Fruit fly (Drosophila melanogaster) whole organism, embryonic: ENCODE data around the gene CG6689.
A peak's percentile ranks its signal among the peaks of the same experiment; 100 is the strongest.

ENCODE experiments used
- Blimp-1 ChIP-seq: fragments of 200-800 bp; sonication (Bioruptor generic); optimal IDR thresholded peaks from 3 replicates; lab custom pipeline; 2018; ENCODE audit warnings: missing biosample characterization, missing genetic modification characterization, mild to moderate bottlenecking, moderate library complexity, missing genetic modification reagents
- CG10209 ChIP-seq: fragments of 200-800 bp; sonication (Bioruptor generic); optimal IDR thresholded peaks from 3 replicates; lab custom pipeline; 2017; ENCODE audit warnings: missing biosample characterization, mild to moderate bottlenecking, missing genetic modification characterization, missing genetic modification reagents
- CG14667 ChIP-seq: fragments of 200-800 bp; sonication (Bioruptor generic); IDR thresholded peaks from 2 replicates; pipeline ENCODE4 v1.3.6; 2022; ENCODE audit warnings: missing biosample characterization, missing genetic modification characterization
- CG16813 ChIP-seq: fragments of 200-800 bp; sonication (Bioruptor generic); IDR thresholded peaks from 3 replicates; pipeline ENCODE4 v1.3.6; 2022; ENCODE audit warnings: missing biosample characterization, missing genetic modification characterization; ENCODE audit not compliant: partially characterized antibody
- CG18262 ChIP-seq: fragments of 200-800 bp; optimal IDR thresholded peaks from 3 replicates; lab custom pipeline; 2019; ENCODE audit warnings: missing biosample characterization, mild to moderate bottlenecking, missing genetic modification characterization, moderate library complexity
- CG18599 ChIP-seq: fragments of 200-800 bp; sonication (Bioruptor generic); optimal IDR thresholded peaks from 3 replicates; lab custom pipeline; 2017; ENCODE audit warnings: missing biosample characterization, missing genetic modification characterization, mild to moderate bottlenecking, moderate library complexity, missing genetic modification reagents
- CG4360 ChIP-seq: fragments of 200-800 bp; sonication (Bioruptor generic); IDR thresholded peaks from 2 replicates; pipeline ENCODE4 v1.3.6; 2022; ENCODE audit warnings: missing biosample characterization, missing genetic modification characterization
- CG5180 ChIP-seq: fragments of 200-800 bp; sonication (Bioruptor generic); optimal IDR thresholded peaks from 3 replicates; lab custom pipeline; 2017; ENCODE audit warnings: missing biosample characterization, missing genetic modification characterization, mild to moderate bottlenecking, moderate library complexity, missing genetic modification reagents
- CG9215 ChIP-seq: fragments of 200-800 bp; sonication (Bioruptor generic); IDR thresholded peaks from 2 replicates; pipeline ENCODE4 v1.3.6; 2022; ENCODE audit warnings: missing biosample characterization, missing genetic modification characterization
- CG9876 ChIP-seq: fragments of 200-800 bp; sonication (Bioruptor generic); optimal IDR thresholded peaks from 2 replicates; lab custom pipeline; 2016; ENCODE audit warnings: missing biosample characterization, missing genetic modification characterization
- D19A ChIP-seq: fragments of 200-800 bp; optimal IDR thresholded peaks from 3 replicates; lab custom pipeline; 2019; ENCODE audit warnings: missing biosample characterization, mild to moderate bottlenecking, missing genetic modification characterization, moderate library complexity
- D19B ChIP-seq: fragments of 200-800 bp; sonication (Bioruptor generic); optimal IDR thresholded peaks from 2 replicates; lab custom pipeline; 2017; ENCODE audit warnings: missing biosample characterization, mild to moderate bottlenecking, missing genetic modification characterization
- Doc2 ChIP-seq: fragments of 200-800 bp; sonication (Bioruptor generic); IDR thresholded peaks from 2 replicates; pipeline ENCODE4 v1.3.6; 2022; ENCODE audit warnings: missing biosample characterization, missing genetic modification characterization
- Elba2 ChIP-seq: fragments of 200-800 bp; sonication (Bioruptor generic); optimal IDR thresholded peaks from 3 replicates; lab custom pipeline; 2016; ENCODE audit warnings: missing biosample characterization, missing genetic modification characterization
- HmgD ChIP-seq: fragments of 200-800 bp; sonication (Bioruptor generic); optimal IDR thresholded peaks from 3 replicates; lab custom pipeline; 2016; ENCODE audit warnings: missing biosample characterization, missing genetic modification characterization
- HmgZ ChIP-seq: fragments of 200-800 bp; sonication (Bioruptor generic); optimal IDR thresholded peaks from 2 replicates; lab custom pipeline; 2018; ENCODE audit warnings: missing biosample characterization, mild to moderate bottlenecking, missing genetic modification characterization
- Mad ChIP-seq: fragments of 200-800 bp; sonication (Bioruptor generic); optimal IDR thresholded peaks from 2 replicates; lab custom pipeline; 2016; ENCODE audit warnings: missing biosample characterization, missing genetic modification characterization
- Med ChIP-seq: fragments of 200-800 bp; sonication (Bioruptor generic); peaks from one replicate; lab custom pipeline; 2016; ENCODE audit warnings: missing biosample characterization, missing genetic modification characterization, mild to moderate bottlenecking, inconsistent platforms, moderate library complexity
- Mes4 ChIP-seq: fragments of 200-800 bp; sonication (Bioruptor generic); optimal IDR thresholded peaks from 2 replicates; lab custom pipeline; 2016; ENCODE audit warnings: missing biosample characterization, missing genetic modification characterization
- Mrtf ChIP-seq: fragments of 200-800 bp; sonication (Bioruptor generic); IDR thresholded peaks from 3 replicates; pipeline ENCODE4 v1.3.6; 2022; ENCODE audit warnings: missing biosample characterization, missing genetic modification characterization
- NFAT ChIP-seq: fragments of 200-800 bp; sonication (Bioruptor generic); IDR thresholded peaks from 2 replicates; pipeline ENCODE4 v1.3.6; 2022; ENCODE audit warnings: missing biosample characterization, missing genetic modification characterization
- Neu2 ChIP-seq: fragments of 200-800 bp; sonication (Bioruptor generic); optimal IDR thresholded peaks from 3 replicates; lab custom pipeline; 2016; ENCODE audit warnings: missing biosample characterization, missing genetic modification characterization, borderline replicate concordance
- Nf-YA ChIP-seq: fragments of 200-800 bp; sonication (Bioruptor generic); IDR thresholded peaks from 2 replicates; pipeline ENCODE4 v1.3.6; 2022; ENCODE audit warnings: missing biosample characterization, missing genetic modification characterization
- Nf-YC ChIP-seq: fragments of 200-800 bp; optimal IDR thresholded peaks from 3 replicates; lab custom pipeline; 2019; ENCODE audit warnings: missing biosample characterization, mild to moderate bottlenecking, missing genetic modification characterization, moderate library complexity
- Ravus ChIP-seq: fragments of 200-800 bp; sonication (Bioruptor generic); IDR thresholded peaks from 2 replicates; pipeline ENCODE4 v1.3.6; 2022; ENCODE audit warnings: missing biosample characterization, missing genetic modification characterization
- Sox102F ChIP-seq: fragments of 200-800 bp; sonication (Bioruptor generic); optimal IDR thresholded peaks from 2 replicates; lab custom pipeline; 2018; ENCODE audit warnings: missing biosample characterization, mild to moderate bottlenecking, missing genetic modification characterization, moderate library complexity
- ci ChIP-seq: fragments of 200-800 bp; sonication (Bioruptor generic); IDR thresholded peaks from 3 replicates; pipeline ENCODE4 v1.3.6; 2022; ENCODE audit warnings: missing biosample characterization, missing genetic modification characterization
- cwo ChIP-seq: fragments of 200-800 bp; sonication (Bioruptor generic); optimal IDR thresholded peaks from 3 replicates; lab custom pipeline; 2017; ENCODE audit warnings: missing biosample characterization, missing genetic modification characterization, mild to moderate bottlenecking, moderate library complexity, missing genetic modification reagents
- da ChIP-seq: fragments of 200-800 bp; sonication (Bioruptor generic); optimal IDR thresholded peaks from 2 replicates; lab custom pipeline; 2016; ENCODE audit warnings: missing biosample characterization, missing genetic modification characterization
- dati ChIP-seq: fragments of 200-800 bp; sonication (Bioruptor generic); IDR thresholded peaks from 2 replicates; pipeline ENCODE4 v1.3.6; 2022; ENCODE audit warnings: missing biosample characterization, missing genetic modification characterization
- esg ChIP-seq: fragments of 200-800 bp; sonication (Bioruptor generic); conservative IDR thresholded peaks from 2 replicates; pipeline ENCODE4 v1.3.6; 2022; ENCODE audit warnings: missing biosample characterization, missing genetic modification characterization
- fd102C ChIP-seq: fragments of 200-800 bp; sonication (Bioruptor generic); optimal IDR thresholded peaks from 2 replicates; lab custom pipeline; 2018; ENCODE audit warnings: missing biosample characterization, mild to moderate bottlenecking, missing genetic modification characterization, moderate library complexity
- fd64A ChIP-seq: fragments of 200-800 bp; sonication (Bioruptor generic); optimal IDR thresholded peaks from 3 replicates; lab custom pipeline; 2018; ENCODE audit warnings: missing biosample characterization, mild to moderate bottlenecking, missing genetic modification characterization
- grau ChIP-seq: fragments of 200-800 bp; optimal IDR thresholded peaks from 3 replicates; lab custom pipeline; 2019; ENCODE audit warnings: missing biosample characterization, mild to moderate bottlenecking, missing genetic modification characterization, moderate library complexity
- gro ChIP-seq: fragments of 200-800 bp; sonication (Bioruptor generic); optimal IDR thresholded peaks from 2 replicates; lab custom pipeline; 2016; ENCODE audit warnings: missing biosample characterization, missing genetic modification characterization
- her ChIP-seq: fragments of 200-800 bp; sonication (Bioruptor generic); optimal IDR thresholded peaks from 2 replicates; lab custom pipeline; 2016; ENCODE audit warnings: missing biosample characterization, missing genetic modification characterization
- inv ChIP-seq: fragments of 200-800 bp; sonication (Bioruptor generic); IDR thresholded peaks from 2 replicates; pipeline ENCODE4 v1.3.6; 2022; ENCODE audit warnings: missing biosample characterization, missing genetic modification characterization; ENCODE audit not compliant: partially characterized antibody
- lbe ChIP-seq: fragments of 200-800 bp; sonication (Bioruptor generic); optimal IDR thresholded peaks from 2 replicates; lab custom pipeline; 2016; ENCODE audit warnings: missing biosample characterization, mild to moderate bottlenecking, missing genetic modification characterization
- lmd ChIP-seq: fragments of 200-800 bp; sonication (Bioruptor generic); IDR thresholded peaks from 2 replicates; pipeline ENCODE4 v1.3.6; 2022; ENCODE audit warnings: missing biosample characterization, missing genetic modification characterization
- mam ChIP-seq: fragments of 200-800 bp; sonication (Bioruptor generic); optimal IDR thresholded peaks from 3 replicates; lab custom pipeline; 2016; ENCODE audit warnings: missing biosample characterization, missing genetic modification characterization
- org-1 ChIP-seq: fragments of 200-800 bp; sonication (Bioruptor generic); optimal IDR thresholded peaks from 2 replicates; lab custom pipeline; 2017; ENCODE audit warnings: missing biosample characterization, missing genetic modification characterization
- ro ChIP-seq: fragments of 200-800 bp; sonication (Bioruptor generic); IDR thresholded peaks from 2 replicates; pipeline ENCODE4 v1.3.6; 2022; ENCODE audit warnings: missing biosample characterization, missing genetic modification characterization
- sc ChIP-seq, 3 experiments: fragments of >200 bp in 2 of 3; fragments of 200-800 bp in 1 of 3; sonication (Bioruptor generic) in 1 of 3; optimal IDR thresholded peaks; 2 replicates in 2 of 3; 3 replicates in 1 of 3; lab custom pipeline; 2017; ENCODE audit warnings: mild to moderate bottlenecking in 1 of 3, missing biosample characterization in 1 of 3, missing genetic modification characterization in 1 of 3, missing genetic modification reagents in 1 of 3
- sima ChIP-seq: fragments of 200-800 bp; sonication (Bioruptor generic); optimal IDR thresholded peaks from 2 replicates; lab custom pipeline; 2016; ENCODE audit warnings: missing biosample characterization, missing genetic modification characterization
- sob ChIP-seq: fragments of 200-800 bp; sonication (Bioruptor generic); IDR thresholded peaks from 2 replicates; pipeline ENCODE4 v1.3.6; 2022; ENCODE audit warnings: missing biosample characterization, missing genetic modification characterization
- tap ChIP-seq: fragments of 200-800 bp; optimal IDR thresholded peaks from 3 replicates; lab custom pipeline; 2019; ENCODE audit warnings: missing biosample characterization, mild to moderate bottlenecking, missing genetic modification characterization, moderate library complexity
- tup ChIP-seq: fragments of 200-800 bp; sonication (Bioruptor generic); optimal IDR thresholded peaks from 2 replicates; lab custom pipeline; 2016; ENCODE audit warnings: missing biosample characterization, mild to moderate bottlenecking, missing genetic modification characterization, moderate library complexity
- vfl ChIP-seq: fragments of 200-800 bp; sonication (Bioruptor generic); optimal IDR thresholded peaks from 2 replicates; lab custom pipeline; 2016; ENCODE audit warnings: missing biosample characterization, missing genetic modification characterization
- wor ChIP-seq: fragments of 200-800 bp; sonication (Bioruptor generic); IDR thresholded peaks from 2 replicates; pipeline ENCODE4 v1.3.6; 2022; ENCODE audit warnings: missing biosample characterization, missing genetic modification characterization

The CG6689 gene

dm6 chr3R:11221437-11222230, 1.8 kb upstream of the CG6689 start, which contains the start of the genes CG6693 and RpL3 (continued):
- TF ChIP-seq CG5180, result peak; percentile 59
- TF ChIP-seq sc (optimal IDR thresholded peaks at IDR 0.05; lab: Kevin White, UChicago), result no peak
- peak; percentile 54 for TF ChIP-seq sc (GFP tag; optimal IDR thresholded peaks at IDR 0.05; lab: Kevin White, UChicago)
- TF ChIP-seq lbe (GFP tag; lab: Kevin White, UChicago), result peak; percentile 74
- TF ChIP-seq ro (GFP tag; lab: Robert Waterston, UW), result no peak
- TF ChIP-seq CG9876 (GFP tag; lab: Kevin White, UChicago), result peak; percentile 71
- TF ChIP-seq CG18262 (tag; lab: Kevin White, UChicago), result peak; percentile 69
- peak; percentile 88 for TF ChIP-seq NFAT
- peak; percentile 54 for TF ChIP-seq mam (GFP tag; lab: Kevin White, UChicago)
- no peak for TF ChIP-seq Ravus
- peak; percentile 69 for TF ChIP-seq CG10209 (GFP tag; lab: Kevin White, UChicago)
- no peak for TF ChIP-seq CG9215 (GFP tag; lab: Robert Waterston, UW)
- peak; percentile 74 for TF ChIP-seq fd102C
- peak; percentile 61 for TF ChIP-seq cwo
- TF ChIP-seq wor, result no peak
- TF ChIP-seq Nf-YC, result peak; percentile 60
- peak; percentile 26 for TF ChIP-seq Neu2 (GFP tag; lab: Kevin White, UChicago)
- no peak for TF ChIP-seq CG14667
- TF ChIP-seq Nf-YA, result peak; percentile 76
- TF ChIP-seq Blimp-1 (GFP tag; lab: Kevin White, UChicago), result peak; percentile 44
- TF ChIP-seq Mad (GFP tag; lab: Kevin White, UChicago), result peak; percentile 50
- TF ChIP-seq inv (GFP tag; lab: Robert Waterston, UW), result peak; percentile 24; the same call in 1 of the 2 replicates
- TF ChIP-seq CG4360, result no peak
- peak; percentile 63 for TF ChIP-seq vfl
- peak; percentile 89 for TF ChIP-seq fd64A (GFP tag; lab: Kevin White, UChicago)
- TF ChIP-seq HmgD, result peak; percentile 23
- TF ChIP-seq dati (GFP tag; lab: Robert Waterston, UW), result 0 out of 2 replicates have a peak, but pooled peaks have one; percentile 29
- no peak for TF ChIP-seq esg (GFP tag; lab: Robert Waterston, UW)
- no peak for TF ChIP-seq sima (GFP tag; lab: Kevin White, UChicago)
- peak; percentile 53 for TF ChIP-seq D19B (GFP tag; lab: Kevin White, UChicago)
- TF ChIP-seq Elba2 (GFP tag; lab: Kevin White, UChicago), result no peak
- TF ChIP-seq lmd, result no peak; the same call in 1 of the 2 replicates
- TF ChIP-seq sob, result peak; percentile 85
- TF ChIP-seq grau (tag; lab: Kevin White, UChicago), result peak; percentile 77
- no peak for TF ChIP-seq da (GFP tag; lab: Kevin White, UChicago)
- TF ChIP-seq ci, result peak; percentile 95
- no peak for TF ChIP-seq tup
- peak; percentile 68 for TF ChIP-seq D19A (tag; lab: Kevin White, UChicago)
- TF ChIP-seq Sox102F, result no peak
- TF ChIP-seq Med (GFP tag; lab: Kevin White, UChicago), result peak; percentile 98
- peak; percentile 51; the same call in 1 of the 3 replicates for TF ChIP-seq Mrtf
- TF ChIP-seq HmgZ (tag; lab: Kevin White, UChicago), result peak; percentile 81
- no peak for TF ChIP-seq CG16813 (GFP tag; lab: Robert Waterston, UW)
- TF ChIP-seq CG18599 (GFP tag; lab: Kevin White, UChicago), result peak; percentile 72
- peak; percentile 87 for TF ChIP-seq gro (GFP tag; lab: Kevin White, UChicago)
- TF ChIP-seq Doc2 (GFP tag; lab: Robert Waterston, UW), result no peak
- peak; percentile 62 for TF ChIP-seq her
- peak; percentile 84 for TF ChIP-seq tap (tag; lab: Kevin White, UChicago)
- TF ChIP-seq Mes4 (GFP tag; lab: Kevin White, UChicago), result peak; percentile 81
- TF ChIP-seq org-1, result peak; percentile 56
